Fruit fly (Drosophila melanogaster): ENCODE results near the gene CG33257.

The CG33257 gene

dm6 chr3L:16309972-16310371 is 36.2 kb upstream of the CG33257 start:
- TF ChIP-seq ey (GFP tag; optimal IDR thresholded peaks at IDR 0.05) (peak; percentile 32), br (GFP tag; optimal IDR thresholded peaks at IDR 0.05) (peak; percentile 17), foxo (GFP tag; optimal IDR thresholded peaks at IDR 0.05) (peak in 1 of 2 experiments; percentile 55), Hr83 (GFP tag; optimal IDR thresholded peaks at IDR 0.05; ENCODE audit: poor library complexity, severe bottlenecking) (no peak)

- TF ChIP-seq dmrt93B (GFP tag; optimal IDR thresholded peaks at IDR 0.05) (no peak), fru (GFP tag; optimal IDR thresholded peaks at IDR 0.05) (no peak), rgr (GFP tag; optimal IDR thresholded peaks at IDR 0.05) (no peak), Abd-B (GFP tag; optimal IDR thresholded peaks at IDR 0.05) (no peak), tai (GFP tag; optimal IDR thresholded peaks at IDR 0.05) (no peak), OdsH (GFP tag; optimal IDR thresholded peaks at IDR 0.05) (no peak), Vsx2 (GFP tag; optimal IDR thresholded peaks at IDR 0.05; ENCODE audit: partially characterized antibody) (no peak)
Observed at dm6 chr3L:16313985-16314384, 32.1 kb upstream of the CG33257 start, which contains the start of gene CG13062. CG13062 (plus strand) TSS chr3L:16314285.

- TF ChIP-seq Hr83 (GFP tag; optimal IDR thresholded peaks at IDR 0.05; ENCODE audit: poor library complexity, severe bottlenecking): no peak
- TF ChIP-seq psq (GFP tag; optimal IDR thresholded peaks at IDR 0.05): no peak
- no peak for TF ChIP-seq Dfd (GFP tag; optimal IDR thresholded peaks at IDR 0.05)
- no peak for TF ChIP-seq lola (GFP tag; optimal IDR thresholded peaks at IDR 0.05)
- TF ChIP-seq N (GFP tag; optimal IDR thresholded peaks at IDR 0.05): no peak
- no peak for TF ChIP-seq ey (GFP tag; optimal IDR thresholded peaks at IDR 0.05)
- no peak for TF ChIP-seq Sp1 (GFP tag; optimal IDR thresholded peaks at IDR 0.05)
- no peak for TF ChIP-seq Dif (GFP tag; optimal IDR thresholded peaks at IDR 0.05; ENCODE audit: partially characterized antibody)
- no peak for TF ChIP-seq Myc (optimal IDR thresholded peaks at IDR 0.05)
- no peak for TF ChIP-seq h (GFP tag; optimal IDR thresholded peaks at IDR 0.05)
- TF ChIP-seq tai (GFP tag; optimal IDR thresholded peaks at IDR 0.05): no peak
- TF ChIP-seq dmrt93B (GFP tag; optimal IDR thresholded peaks at IDR 0.05): no peak
- no peak for TF ChIP-seq jim (GFP tag; optimal IDR thresholded peaks at IDR 0.05)
- TF ChIP-seq br (GFP tag; optimal IDR thresholded peaks at IDR 0.05): no peak
- TF ChIP-seq fru (GFP tag; optimal IDR thresholded peaks at IDR 0.05): no peak
- no peak for TF ChIP-seq CG32264 (GFP tag; optimal IDR thresholded peaks at IDR 0.05)
Observed at dm6 chr3L:16317724-16318123, 28.4 kb upstream of the CG33257 start, which contains the start of gene Nplp3. Nplp3 (plus strand) TSS chr3L:16318024.

dm6 chr3L:16319399-16319906 is 26.7 kb upstream of the CG33257 start, which contains the start of the genes CG13041 and CG13060:
CG13041 (minus strand) TSS chr3L:16319526.
CG13060 (plus strand) TSS chr3L:16319856.
- TF ChIP-seq dl (GFP tag; optimal IDR thresholded peaks at IDR 0.05; ENCODE audit: insufficient read depth in 1 of 2, partially characterized antibody in 2 of 2) (no peak), brk (GFP tag; optimal IDR thresholded peaks at IDR 0.05) (no peak), Vsx2 (GFP tag; optimal IDR thresholded peaks at IDR 0.05; ENCODE audit: partially characterized antibody) (no peak), usp (GFP tag; optimal IDR thresholded peaks at IDR 0.05) (no peak)

dm6 chr3L:16321172-16321571 is 25.0 kb upstream of the CG33257 start, which contains the start of gene CG42718:
CG42718 (minus strand) TSS chr3L:16321272.
- TF ChIP-seq Myc (optimal IDR thresholded peaks at IDR 0.05): no peak
- no peak for TF ChIP-seq N (GFP tag; optimal IDR thresholded peaks at IDR 0.05)
- TF ChIP-seq ey (GFP tag; optimal IDR thresholded peaks at IDR 0.05): no peak
- TF ChIP-seq usp (GFP tag; optimal IDR thresholded peaks at IDR 0.05): no peak
- no peak for TF ChIP-seq Dif (GFP tag; optimal IDR thresholded peaks at IDR 0.05; ENCODE audit: partially characterized antibody)
- TF ChIP-seq dsf (GFP tag; optimal IDR thresholded peaks at IDR 0.05; ENCODE audit: borderline replicate concordance): no peak
- no peak for TF ChIP-seq CG9705 (GFP tag; optimal IDR thresholded peaks at IDR 0.05)
- TF ChIP-seq lola (GFP tag; optimal IDR thresholded peaks at IDR 0.05): no peak

- no peak for TF ChIP-seq fru (GFP tag; optimal IDR thresholded peaks at IDR 0.05)
- TF ChIP-seq CG32264 (GFP tag; optimal IDR thresholded peaks at IDR 0.05): no peak
- TF ChIP-seq Hr78 (GFP tag; optimal IDR thresholded peaks at IDR 0.05): no peak
- no peak for TF ChIP-seq dl (GFP tag; optimal IDR thresholded peaks at IDR 0.05; ENCODE audit: insufficient read depth in 1 of 2, partially characterized antibody in 2 of 2)
- no peak for TF ChIP-seq ey (GFP tag; optimal IDR thresholded peaks at IDR 0.05)
- no peak for TF ChIP-seq Myc (optimal IDR thresholded peaks at IDR 0.05)
- no peak for TF ChIP-seq jim (GFP tag; optimal IDR thresholded peaks at IDR 0.05)
- no peak for TF ChIP-seq Dfd (GFP tag; optimal IDR thresholded peaks at IDR 0.05)
- no peak for TF ChIP-seq CG9705 (GFP tag; optimal IDR thresholded peaks at IDR 0.05)
- TF ChIP-seq psq (GFP tag; optimal IDR thresholded peaks at IDR 0.05): no peak
- TF ChIP-seq Dif (GFP tag; optimal IDR thresholded peaks at IDR 0.05; ENCODE audit: partially characterized antibody): no peak
- no peak for TF ChIP-seq Rel (GFP tag; optimal IDR thresholded peaks at IDR 0.05)
- no peak for TF ChIP-seq Rel (tag; optimal IDR thresholded peaks at IDR 0.05)
- TF ChIP-seq CrebA (GFP tag; optimal IDR thresholded peaks at IDR 0.05; ENCODE audit: borderline replicate concordance): no peak
- no peak for TF ChIP-seq pan (optimal IDR thresholded peaks at IDR 0.05)
- no peak for TF ChIP-seq Vsx2 (GFP tag; optimal IDR thresholded peaks at IDR 0.05; ENCODE audit: partially characterized antibody)
- no peak for TF ChIP-seq GATAd (GFP tag; optimal IDR thresholded peaks at IDR 0.05)
- no peak for TF ChIP-seq Mio (GFP tag; optimal IDR thresholded peaks at IDR 0.05)
- TF ChIP-seq OdsH (GFP tag; optimal IDR thresholded peaks at IDR 0.05): no peak
- TF ChIP-seq usp (GFP tag; optimal IDR thresholded peaks at IDR 0.05): no peak
- TF ChIP-seq sage (GFP tag; optimal IDR thresholded peaks at IDR 0.05): no peak
Observed at dm6 chr3L:16323372-16323771, 22.8 kb upstream of the CG33257 start, which contains the start of gene CG13059. CG13059 (plus strand) TSS chr3L:16323672.

Data from whole organism, wandering third instar larva.